Worm (Caenorhabditis elegans): ENCODE data around the gene T23B12.11.

ce11 chrV:8413432-8414021, 41.7 kb upstream of the T23B12.11 start, which contains the start of gene vha-18:
- no peak for TF ChIP-seq nhr-12 (tag; optimal IDR thresholded peaks at IDR 0.05)
- no peak for TF ChIP-seq elt-3 (tag; optimal IDR thresholded peaks at IDR 0.05)
- no peak for TF ChIP-seq ztf-11 (tag; optimal IDR thresholded peaks at IDR 0.05)
- TF ChIP-seq snpc-4 (tag; optimal IDR thresholded peaks at IDR 0.05) = no peak
- TF ChIP-seq unc-62 (GFP tag; optimal IDR thresholded peaks at IDR 0.05) = no peak
- TF ChIP-seq nhr-237 (tag; optimal IDR thresholded peaks at IDR 0.05) = no peak
- TF ChIP-seq ham-2 (GFP tag; optimal IDR thresholded peaks at IDR 0.05) = no peak
- no peak for TF ChIP-seq elt-1 (tag; optimal IDR thresholded peaks at IDR 0.05; ENCODE audit: borderline replicate concordance, insufficient read depth)
- TF ChIP-seq lin-13 (tag; optimal IDR thresholded peaks at IDR 0.05) = no peak
- no peak for TF ChIP-seq pha-4 (tag; optimal IDR thresholded peaks at IDR 0.05)
- TF ChIP-seq nhr-28 (tag; optimal IDR thresholded peaks at IDR 0.05) = no peak
